Fruit fly (Drosophila melanogaster) whole organism, embryonic: ENCODE data around the gene CG42751.

ENCODE experiments used
- Dfd ChIP-seq, 2 experiments: fragments of >200 bp; optimal IDR thresholded peaks; 2 replicates each; lab custom pipeline; 2017; ENCODE audit warnings: missing biosample characterization in 2 of 2, missing genetic modification characterization in 2 of 2
- H2.0 ChIP-seq: fragments of 200-800 bp; sonication (Bioruptor generic); IDR thresholded peaks from 2 replicates; pipeline ENCODE4 v1.3.6; 2022; ENCODE audit warnings: missing biosample characterization, missing genetic modification characterization

- no peak for TF ChIP-seq H2.0 (GFP tag; lab: Robert Waterston, UW)
- no peak for TF ChIP-seq Dfd (GFP tag; optimal IDR thresholded peaks at IDR 0.05; lab: Kevin White, UChicago)
Observed at dm6 chr2L:11806701-11807674, 46.2 kb upstream of the CG42751 start.
